Worm (Caenorhabditis elegans) whole organism, early embryonic: ENCODE measurements around the gene mks-1.

Experiments used
- B0310.2 ChIP-seq: sonication (generic microtip); optimal IDR thresholded peaks from 2 replicates; lab custom pipeline; 2016; ENCODE audit warnings: mild to moderate bottlenecking, missing genetic modification characterization, missing compliant biosample characterization
- ceh-13 ChIP-seq: fragments of 200-800 bp; sonication (Bioruptor generic); optimal IDR thresholded peaks from 2 replicates; lab custom pipeline; 2018; ENCODE audit warnings: mild to moderate bottlenecking, missing genetic modification characterization, missing compliant biosample characterization
- tra-4 ChIP-seq: sonication (generic microtip); optimal IDR thresholded peaks from 2 replicates; lab custom pipeline; 2017; ENCODE audit warnings: missing genetic modification characterization, missing compliant biosample characterization

- TF ChIP-seq ceh-13 (GFP tag; lab: Kevin White, UChicago), result no peak
- no peak for TF ChIP-seq B0310.2 (tag; lab: Kevin White, UChicago)
- TF ChIP-seq tra-4 (tag; lab: Kevin White, UChicago), result no peak
Measured at ce11 chrIII:3185232-3185631, 848 bp upstream of the mks-1 start.
